Worm (Caenorhabditis elegans) whole organism, L2 larva: ENCODE data around the gene gfm-1.

Experiments
- C34F6.9 ChIP-seq: fragments of 150-350 bp; optimal IDR thresholded peaks from 2 replicates; lab custom pipeline; 2014; ENCODE audit warnings: missing biosample characterization, missing genetic modification characterization
- F13H6.1 ChIP-seq: sonication (generic microtip); optimal IDR thresholded peaks from 2 replicates; lab custom pipeline; 2016; ENCODE audit warnings: missing genetic modification characterization, missing compliant biosample characterization
- R02D3.7 ChIP-seq: fragments of 150-350 bp; optimal IDR thresholded peaks from 2 replicates; lab custom pipeline; 2014; ENCODE audit warnings: missing biosample characterization, missing genetic modification characterization
- Y55F3AM.14 ChIP-seq: fragments of 200-800 bp; sonication (Bioruptor generic); optimal IDR thresholded peaks from 2 replicates; lab custom pipeline; 2018; ENCODE audit warnings: mild to moderate bottlenecking, missing genetic modification characterization, missing compliant biosample characterization
- alr-1 ChIP-seq: fragments of 150-350 bp; optimal IDR thresholded peaks from 2 replicates; lab custom pipeline; 2014; ENCODE audit warnings: missing biosample characterization, missing genetic modification characterization
- ama-1 ChIP-seq: fragments of 150-350 bp; optimal IDR thresholded peaks from 2 replicates; lab custom pipeline; 2018; ENCODE audit warnings: inconsistent platforms
- blmp-1 ChIP-seq: sonication (generic microtip); optimal IDR thresholded peaks from 2 replicates; lab custom pipeline; 2017; ENCODE audit warnings: missing genetic modification characterization, mild to moderate bottlenecking, missing compliant biosample characterization, antibody characterized with exemption, moderate library complexity; ENCODE audit not compliant: insufficient read depth
- dmd-4 ChIP-seq: sonication (generic microtip); optimal IDR thresholded peaks from 2 replicates; lab custom pipeline; 2017; ENCODE audit warnings: missing biosample characterization, missing genetic modification characterization
- egl-27 ChIP-seq: sonication (generic microtip); optimal IDR thresholded peaks from 3 replicates; lab custom pipeline; 2017; ENCODE audit warnings: missing biosample characterization, missing genetic modification reagents, missing genetic modification characterization
- elt-1 ChIP-seq: fragments of 150-350 bp; optimal IDR thresholded peaks from 2 replicates; lab custom pipeline; 2014; ENCODE audit warnings: missing biosample characterization, missing genetic modification characterization
- elt-3 ChIP-seq: sonication (generic microtip); optimal IDR thresholded peaks from 2 replicates; lab custom pipeline; 2017; ENCODE audit warnings: missing biosample characterization, missing genetic modification characterization
- gmeb-1 ChIP-seq: fragments of 150-350 bp; optimal IDR thresholded peaks from 2 replicates; lab custom pipeline; 2014; ENCODE audit warnings: missing biosample characterization, missing genetic modification characterization
- lin-13 ChIP-seq: fragments of 150-350 bp; optimal IDR thresholded peaks from 2 replicates; lab custom pipeline; 2014; ENCODE audit warnings: missing biosample characterization, missing genetic modification reagents, missing genetic modification characterization
- lsy-2 ChIP-seq, 2 experiments: fragments of 150-350 bp in 1 of 2; sonication (generic microtip) in 1 of 2; optimal IDR thresholded peaks; 2 replicates each; lab custom pipeline; 2014 to 2017; ENCODE audit warnings: missing biosample characterization in 2 of 2, missing genetic modification characterization in 2 of 2
- mab-5 ChIP-seq: fragments of 150-350 bp; optimal IDR thresholded peaks from 2 replicates; lab custom pipeline; 2014; ENCODE audit warnings: missing biosample characterization, missing genetic modification characterization
- mdl-1 ChIP-seq, 2 experiments: fragments of 150-350 bp in 1 of 2; sonication (generic microtip) in 1 of 2; optimal IDR thresholded peaks; 2 replicates each; lab custom pipeline; 2017; ENCODE audit warnings: missing biosample characterization in 2 of 2, missing genetic modification characterization in 2 of 2
- nhr-10 ChIP-seq: sonication (generic microtip); optimal IDR thresholded peaks from 2 replicates; lab custom pipeline; 2017; ENCODE audit warnings: missing biosample characterization, missing genetic modification characterization
- nhr-11 ChIP-seq: fragments of 150-350 bp; optimal IDR thresholded peaks from 2 replicates; lab custom pipeline; 2014; ENCODE audit warnings: missing biosample characterization, missing genetic modification characterization
- nhr-12 ChIP-seq: fragments of 150-350 bp; optimal IDR thresholded peaks from 2 replicates; lab custom pipeline; 2014; ENCODE audit warnings: missing biosample characterization, missing genetic modification characterization
- nhr-129 ChIP-seq: fragments of 150-350 bp; optimal IDR thresholded peaks from 2 replicates; lab custom pipeline; 2014; ENCODE audit warnings: missing biosample characterization, missing genetic modification characterization
- nhr-21 ChIP-seq: fragments of 150-350 bp; optimal IDR thresholded peaks from 2 replicates; lab custom pipeline; 2014; ENCODE audit warnings: missing biosample characterization, missing genetic modification characterization
- nhr-23 ChIP-seq: fragments of 150-350 bp; optimal IDR thresholded peaks from 2 replicates; lab custom pipeline; 2014; ENCODE audit warnings: missing biosample characterization, missing genetic modification reagents, missing genetic modification characterization
- nhr-237 ChIP-seq: fragments of 150-350 bp; optimal IDR thresholded peaks from 2 replicates; lab custom pipeline; 2014; ENCODE audit warnings: missing biosample characterization, missing genetic modification characterization
- nhr-25 ChIP-seq: fragments of 150-350 bp; sonication (generic microtip); optimal IDR thresholded peaks from 3 replicates; lab custom pipeline; 2014; ENCODE audit warnings: missing biosample characterization, missing genetic modification characterization
- nhr-77 ChIP-seq: fragments of 150-350 bp; optimal IDR thresholded peaks from 2 replicates; lab custom pipeline; 2014; ENCODE audit warnings: missing biosample characterization, missing genetic modification characterization
- peb-1 ChIP-seq: fragments of 150-350 bp; optimal IDR thresholded peaks from 2 replicates; lab custom pipeline; 2014; ENCODE audit warnings: missing biosample characterization, missing genetic modification characterization
- sem-4 ChIP-seq: fragments of 150-350 bp; optimal IDR thresholded peaks from 2 replicates; lab custom pipeline; 2014; ENCODE audit warnings: missing biosample characterization, missing genetic modification reagents, missing genetic modification characterization
- skn-1 ChIP-seq: sonication (generic microtip); optimal IDR thresholded peaks from 2 replicates; lab custom pipeline; 2017; ENCODE audit warnings: missing biosample characterization, missing genetic modification characterization
- sma-3 ChIP-seq: sonication (generic microtip); optimal IDR thresholded peaks from 2 replicates; lab custom pipeline; 2016; ENCODE audit warnings: missing genetic modification reagents, missing genetic modification characterization, missing compliant biosample characterization
- sma-9 ChIP-seq, 2 experiments: fragments of 150-350 bp in 1 of 2; sonication (generic microtip) in 1 of 2; optimal IDR thresholded peaks; 2 replicates each; lab custom pipeline; 2014 to 2016; ENCODE audit warnings: missing genetic modification characterization in 2 of 2, mild to moderate bottlenecking in 1 of 2, missing biosample characterization in 1 of 2, missing compliant biosample characterization in 1 of 2, missing genetic modification reagents in 1 of 2, moderate library complexity in 1 of 2
- unc-55 ChIP-seq: fragments of 150-350 bp; sonication (generic microtip); optimal IDR thresholded peaks from 3 replicates; lab custom pipeline; 2014; ENCODE audit warnings: missing biosample characterization, missing genetic modification reagents, missing genetic modification characterization
- unc-62 ChIP-seq: fragments of 150-350 bp; optimal IDR thresholded peaks from 2 replicates; lab custom pipeline; 2014; ENCODE audit warnings: missing biosample characterization, missing genetic modification reagents, missing genetic modification characterization

The gfm-1 gene

ce11 chrII:13142372-13142771 lies 25.1 kb downstream of the gfm-1 start:
- TF ChIP-seq egl-27 (tag; lab: Kevin White, UChicago) = no peak
- no peak for TF ChIP-seq alr-1
- no peak for TF ChIP-seq nhr-25 (tag; lab: Kevin White, UChicago)
- TF ChIP-seq elt-3 (tag; lab: Kevin White, UChicago) = no peak

ce11 chrII:13145204-13145603 lies 27.9 kb downstream of the gfm-1 start, which contains the start of gene mltn-1:
Gene mltn-1, minus strand, starts transcription at chrII:13145225.
- TF ChIP-seq nhr-25 (tag; lab: Kevin White, UChicago) = no peak
- peak; percentile 83 for TF ChIP-seq nhr-21

- TF ChIP-seq blmp-1 (tag; lab: Kevin White, UChicago) (peak; percentile 29), nhr-21 (peak; percentile 56), nhr-12 (tag; lab: Kevin White, UChicago) (no peak)
- TF ChIP-seq, all 48 proteins: peak for 2
Measured at ce11 chrII:13148247-13148646, 31.0 kb downstream of the gfm-1 start.

- no peak for TF ChIP-seq mdl-1 (tag; optimal IDR thresholded peaks at IDR 0.05; lab: Kevin White, UChicago)
- peak; percentile 55 for TF ChIP-seq nhr-21
- TF ChIP-seq sma-9 (GFP tag; optimal IDR thresholded peaks at IDR 0.05; lab: Kevin White, UChicago) = peak; percentile 65
- TF ChIP-seq sma-9 (tag; optimal IDR thresholded peaks at IDR 0.05; lab: Kevin White, UChicago) = no peak
- peak; percentile 5 for TF ChIP-seq sma-3 (GFP tag; lab: Kevin White, UChicago)
- TF ChIP-seq blmp-1 (tag; lab: Kevin White, UChicago) = peak; percentile 73
- TF ChIP-seq Y55F3AM.14 = no peak
Measured at ce11 chrII:13149965-13150364, 32.7 kb downstream of the gfm-1 start.

ce11 chrII:13152409-13152808 lies 35.1 kb downstream of the gfm-1 start:
- TF ChIP-seq nhr-77 (no peak), peb-1 (tag; lab: Kevin White, UChicago) (no peak), ama-1 (lab: Kevin White, UChicago) (no peak), skn-1 (tag; lab: Kevin White, UChicago) (no peak), elt-1 (no peak), nhr-21 (no peak), sma-3 (GFP tag; lab: Kevin White, UChicago) (no peak), lsy-2 (tag; optimal IDR thresholded peaks at IDR 0.05; lab: Kevin White, UChicago) (no peak), mab-5 (no peak), dmd-4 (tag; lab: Kevin White, UChicago) (no peak), nhr-12 (tag; lab: Kevin White, UChicago) (no peak), sem-4 (tag; lab: Kevin White, UChicago) (no peak), elt-3 (tag; lab: Kevin White, UChicago) (no peak), nhr-23 (no peak), F13H6.1 (no peak), unc-55 (no peak)

ce11 chrII:13153299-13153698 lies 36.0 kb downstream of the gfm-1 start, which contains the start of gene spe-18:
Gene spe-18, minus strand, starts transcription at chrII:13153399.
- TF ChIP-seq nhr-23 (no peak), nhr-77 (no peak), lin-13 (no peak), nhr-10 (tag; lab: Kevin White, UChicago) (no peak), nhr-129 (tag; lab: Kevin White, UChicago) (no peak), gmeb-1 (tag; lab: Kevin White, UChicago) (no peak), C34F6.9 (tag; lab: Kevin White, UChicago) (no peak)

- TF ChIP-seq nhr-25 (tag; lab: Kevin White, UChicago) (no peak), R02D3.7 (tag; lab: Kevin White, UChicago) (no peak), nhr-237 (tag; lab: Kevin White, UChicago) (no peak), unc-62 (GFP tag; lab: Kevin White, UChicago) (no peak), mab-5 (no peak), nhr-11 (tag; lab: Kevin White, UChicago) (no peak), sem-4 (tag; lab: Kevin White, UChicago) (no peak), nhr-21 (no peak)
Measured at ce11 chrII:13156071-13156470, 38.8 kb downstream of the gfm-1 start.
